Worm (Caenorhabditis elegans) whole organism, L4 larva: ENCODE measurements around the gene M18.3.
A peak's percentile ranks its signal among the peaks of the same experiment; 100 is the strongest.

Experiments
- F26F4.8 ChIP-seq: fragments of 200-800 bp; sonication (Bioruptor generic); conservative IDR thresholded peaks from 2 replicates; pipeline ENCODE4 v1.3.6; 2022; ENCODE audit warnings: missing genetic modification characterization, missing compliant biosample characterization
- F37D6.2 ChIP-seq: sonication (generic microtip); optimal IDR thresholded peaks from 2 replicates; lab custom pipeline; 2016; ENCODE audit warnings: mild to moderate bottlenecking, missing genetic modification characterization, missing compliant biosample characterization
- F44E2.7 ChIP-seq: fragments of 200-800 bp; sonication (Bioruptor generic); IDR thresholded peaks from 2 replicates; pipeline ENCODE4 v2.1.2; 2022; ENCODE audit warnings: missing genetic modification characterization, missing compliant biosample characterization
- Y105C5A.15 ChIP-seq: fragments of 200-800 bp; sonication (Bioruptor generic); IDR thresholded peaks from 2 replicates; pipeline ENCODE4 v1.3.6; 2022; ENCODE audit warnings: missing genetic modification characterization, missing compliant biosample characterization
- Y5F2A.4 ChIP-seq: fragments of 200-800 bp; sonication (Bioruptor generic); optimal IDR thresholded peaks from 2 replicates; lab custom pipeline; 2018; ENCODE audit warnings: mild to moderate bottlenecking, missing genetic modification characterization, missing compliant biosample characterization
- Y75B8A.6 ChIP-seq: fragments of 200-800 bp; sonication (Bioruptor generic); IDR thresholded peaks from 2 replicates; pipeline ENCODE4 v1.3.6; 2022; ENCODE audit warnings: missing genetic modification reagents, missing genetic modification characterization, missing compliant biosample characterization
- aha-1 ChIP-seq: fragments of 150-350 bp; peaks from one replicate; lab custom pipeline; 2014; ENCODE audit warnings: missing biosample characterization, missing genetic modification characterization
- ama-1 ChIP-seq: fragments of 150-350 bp; optimal IDR thresholded peaks from 2 replicates; lab custom pipeline; 2014; ENCODE audit warnings: inconsistent platforms, mixed read lengths
- arid-1 ChIP-seq: fragments of 200-800 bp; sonication (Bioruptor generic); conservative IDR thresholded peaks from 2 replicates; pipeline ENCODE4 v1.3.6; 2022; ENCODE audit warnings: missing genetic modification reagents, missing genetic modification characterization, missing compliant biosample characterization
- attf-4 ChIP-seq: sonication (generic microtip); optimal IDR thresholded peaks from 3 replicates; lab custom pipeline; 2017; ENCODE audit warnings: missing biosample characterization, missing genetic modification characterization
- ceh-20 ChIP-seq: fragments of 200-800 bp; sonication (Bioruptor generic); IDR thresholded peaks from 2 replicates; pipeline ENCODE4 v1.3.6; 2022; ENCODE audit warnings: missing genetic modification reagents, missing genetic modification characterization, missing compliant biosample characterization
- ceh-28 ChIP-seq: fragments of 150-350 bp; optimal IDR thresholded peaks from 2 replicates; lab custom pipeline; 2014; ENCODE audit warnings: missing biosample characterization, missing genetic modification reagents, missing genetic modification characterization
- ceh-32 ChIP-seq: sonication (generic microtip); optimal IDR thresholded peaks from 2 replicates; lab custom pipeline; 2016; ENCODE audit warnings: mild to moderate bottlenecking, missing genetic modification characterization, missing compliant biosample characterization; ENCODE audit not compliant: poor library complexity
- ceh-62 ChIP-seq: sonication (generic microtip); optimal IDR thresholded peaks from 2 replicates; lab custom pipeline; 2017; ENCODE audit warnings: missing biosample characterization, missing genetic modification characterization
- ces-1 ChIP-seq: fragments of 150-350 bp; sonication (generic microtip); optimal IDR thresholded peaks from 4 replicates; lab custom pipeline; 2014; ENCODE audit warnings: missing biosample characterization, missing genetic modification reagents, missing genetic modification characterization
- daf-12 ChIP-seq: fragments of 150-350 bp; optimal IDR thresholded peaks from 2 replicates; lab custom pipeline; 2014; ENCODE audit warnings: missing biosample characterization, missing genetic modification reagents, missing genetic modification characterization
- daf-16 ChIP-seq, 3 experiments: sonication (generic microtip); optimal IDR thresholded peaks; 2 replicates each; lab custom pipeline; 2016 to 2017; ENCODE audit warnings: missing genetic modification characterization in 3 of 3, missing genetic modification reagents in 3 of 3, mild to moderate bottlenecking in 2 of 3, missing compliant biosample characterization in 2 of 3, missing biosample characterization in 1 of 3, moderate library complexity in 1 of 3
- dve-1 ChIP-seq: sonication (generic microtip); optimal IDR thresholded peaks from 2 replicates; lab custom pipeline; 2017; ENCODE audit warnings: antibody characterized with exemption, mild to moderate bottlenecking, missing genetic modification characterization, missing compliant biosample characterization; ENCODE audit not compliant: insufficient read depth
- egl-43 ChIP-seq: fragments of 200-800 bp; sonication (Bioruptor generic); IDR thresholded peaks from 2 replicates; pipeline ENCODE4 v1.3.6; 2022; ENCODE audit warnings: missing genetic modification reagents, missing genetic modification characterization, missing compliant biosample characterization
- fkh-10 ChIP-seq: fragments of 150-350 bp; optimal IDR thresholded peaks from 2 replicates; lab custom pipeline; 2014; ENCODE audit warnings: missing biosample characterization, missing genetic modification reagents, missing genetic modification characterization
- fos-1 ChIP-seq: fragments of 150-350 bp; optimal IDR thresholded peaks from 2 replicates; lab custom pipeline; 2014; ENCODE audit warnings: missing biosample characterization, missing genetic modification characterization
- hlh-11 ChIP-seq: fragments of 200-800 bp; sonication (Bioruptor generic); optimal IDR thresholded peaks from 2 replicates; lab custom pipeline; 2018; ENCODE audit warnings: mild to moderate bottlenecking, missing genetic modification characterization, missing compliant biosample characterization
- hlh-30 ChIP-seq: sonication (generic microtip); optimal IDR thresholded peaks from 2 replicates; lab custom pipeline; 2017; ENCODE audit warnings: antibody characterized with exemption, mild to moderate bottlenecking, missing genetic modification characterization, missing compliant biosample characterization; ENCODE audit not compliant: insufficient read depth
- jun-1 ChIP-seq: fragments of 150-350 bp; optimal IDR thresholded peaks from 2 replicates; lab custom pipeline; 2014; ENCODE audit warnings: missing biosample characterization, missing genetic modification reagents, missing genetic modification characterization
- lin-1 ChIP-seq: fragments of 200-800 bp; sonication (Bioruptor generic); IDR thresholded peaks from 2 replicates; pipeline ENCODE4 v1.3.6; 2022; ENCODE audit warnings: missing genetic modification reagents, missing genetic modification characterization, missing compliant biosample characterization
- lin-38 ChIP-seq: fragments of 200-800 bp; sonication (Bioruptor generic); IDR thresholded peaks from 2 replicates; pipeline ENCODE4 v1.3.6; 2022; ENCODE audit warnings: missing genetic modification reagents, missing genetic modification characterization, missing compliant biosample characterization
- lir-3 ChIP-seq: sonication (generic microtip); optimal IDR thresholded peaks from 2 replicates; lab custom pipeline; 2016; ENCODE audit warnings: mild to moderate bottlenecking, missing genetic modification characterization, missing compliant biosample characterization
- lsy-2 ChIP-seq, 2 experiments: fragments of 150-350 bp in 1 of 2; sonication (generic microtip) in 1 of 2; optimal IDR thresholded peaks; 2 replicates each; lab custom pipeline; 2014 to 2017; ENCODE audit warnings: missing biosample characterization in 2 of 2, missing genetic modification characterization in 2 of 2
- madf-5 ChIP-seq, 2 experiments: fragments of 200-800 bp; sonication (Bioruptor generic); IDR thresholded peaks; 2 replicates each; pipeline ENCODE4 v1.3.6; 2022; ENCODE audit warnings: missing compliant biosample characterization in 2 of 2, missing genetic modification characterization in 2 of 2
- mdl-1 ChIP-seq, 2 experiments: fragments of 150-350 bp in 1 of 2; sonication (generic microtip) in 1 of 2; optimal IDR thresholded peaks; 2 replicates each; lab custom pipeline; 2014 to 2017; ENCODE audit warnings: missing biosample characterization in 2 of 2, missing genetic modification characterization in 2 of 2
- mdt-29 ChIP-seq: fragments of 200-800 bp; sonication (Bioruptor generic); IDR thresholded peaks from 2 replicates; pipeline ENCODE4 v1.3.6; 2022; ENCODE audit warnings: missing genetic modification reagents, missing genetic modification characterization, missing compliant biosample characterization
- mep-1 ChIP-seq: fragments of 150-350 bp; sonication (generic microtip); optimal IDR thresholded peaks from 3 replicates; lab custom pipeline; 2014; ENCODE audit warnings: missing biosample characterization, missing genetic modification characterization
- mxl-3 ChIP-seq: fragments of 200-800 bp; sonication (Bioruptor generic); optimal IDR thresholded peaks from 2 replicates; lab custom pipeline; 2018; ENCODE audit warnings: mild to moderate bottlenecking, missing genetic modification characterization, missing compliant biosample characterization
- nhr-102 ChIP-seq: sonication (generic microtip); optimal IDR thresholded peaks from 2 replicates; lab custom pipeline; 2016; ENCODE audit warnings: mild to moderate bottlenecking, missing genetic modification characterization, moderate library complexity, missing compliant biosample characterization
- nhr-11 ChIP-seq: fragments of 150-350 bp; optimal IDR thresholded peaks from 2 replicates; lab custom pipeline; 2014; ENCODE audit warnings: missing biosample characterization, missing genetic modification characterization
- nhr-111 ChIP-seq: fragments of 200-800 bp; sonication (Bioruptor generic); optimal IDR thresholded peaks from 2 replicates; lab custom pipeline; 2018; ENCODE audit warnings: mild to moderate bottlenecking, missing genetic modification characterization, missing compliant biosample characterization
- nhr-42 ChIP-seq: fragments of 200-800 bp; sonication (Bioruptor generic); IDR thresholded peaks from 2 replicates; pipeline ENCODE4 v1.3.6; 2022; ENCODE audit warnings: missing genetic modification characterization, missing compliant biosample characterization
- nhr-48 ChIP-seq: sonication (generic microtip); optimal IDR thresholded peaks from 2 replicates; lab custom pipeline; 2016; ENCODE audit warnings: mild to moderate bottlenecking, missing genetic modification characterization, missing compliant biosample characterization
- nhr-6 ChIP-seq: fragments of 150-350 bp; optimal IDR thresholded peaks from 2 replicates; lab custom pipeline; 2014; ENCODE audit warnings: missing biosample characterization, missing genetic modification characterization
- nhr-77 ChIP-seq: fragments of 150-350 bp; optimal IDR thresholded peaks from 2 replicates; lab custom pipeline; 2014; ENCODE audit warnings: missing biosample characterization, missing genetic modification characterization
- pha-4 ChIP-seq, 2 experiments: fragments of 150-350 bp in 1 of 2; fragments of 200-800 bp in 1 of 2; sonication (Bioruptor generic) in 1 of 2; IDR thresholded peaks in 1 of 2; optimal IDR thresholded peaks in 1 of 2; 2 replicates each; pipeline versions ENCODE4 v1.3.6 to Lab custom; 2014 to 2022; ENCODE audit warnings: missing genetic modification characterization in 2 of 2, missing genetic modification reagents in 2 of 2, missing biosample characterization in 1 of 2, missing compliant biosample characterization in 1 of 2
- pqm-1 ChIP-seq: sonication (generic microtip); optimal IDR thresholded peaks from 2 replicates; lab custom pipeline; 2017; ENCODE audit warnings: missing biosample characterization, missing genetic modification characterization
- rbr-2 ChIP-seq: sonication (generic microtip); optimal IDR thresholded peaks from 2 replicates; lab custom pipeline; 2016; ENCODE audit warnings: missing genotype, missing genetic modification characterization, missing compliant biosample characterization
- tra-1 ChIP-seq: fragments of 200-800 bp; sonication (Bioruptor generic); IDR thresholded peaks from 2 replicates; pipeline ENCODE4 v1.3.6; 2022; ENCODE audit warnings: missing genetic modification reagents, missing genetic modification characterization, missing compliant biosample characterization
- unc-62 ChIP-seq, 3 experiments: fragments of 150-350 bp in 1 of 3; sonication (generic microtip); optimal IDR thresholded peaks in 2 of 3; peaks in 1 of 3; 1 replicate in 1 of 3; 2 replicates in 2 of 3; lab custom pipeline; 2014 to 2017; ENCODE audit warnings: missing biosample characterization in 3 of 3, missing genetic modification characterization in 3 of 3, missing genetic modification reagents in 3 of 3, missing genotype in 1 of 3
- zfp-2 ChIP-seq: sonication (generic microtip); optimal IDR thresholded peaks from 2 replicates; lab custom pipeline; 2016; ENCODE audit warnings: mild to moderate bottlenecking, missing genetic modification characterization, missing compliant biosample characterization
- ztf-7 ChIP-seq: fragments of 150-350 bp; optimal IDR thresholded peaks from 2 replicates; lab custom pipeline; 2014; ENCODE audit warnings: missing biosample characterization, missing genetic modification characterization

Gene M18.3

DNA sequence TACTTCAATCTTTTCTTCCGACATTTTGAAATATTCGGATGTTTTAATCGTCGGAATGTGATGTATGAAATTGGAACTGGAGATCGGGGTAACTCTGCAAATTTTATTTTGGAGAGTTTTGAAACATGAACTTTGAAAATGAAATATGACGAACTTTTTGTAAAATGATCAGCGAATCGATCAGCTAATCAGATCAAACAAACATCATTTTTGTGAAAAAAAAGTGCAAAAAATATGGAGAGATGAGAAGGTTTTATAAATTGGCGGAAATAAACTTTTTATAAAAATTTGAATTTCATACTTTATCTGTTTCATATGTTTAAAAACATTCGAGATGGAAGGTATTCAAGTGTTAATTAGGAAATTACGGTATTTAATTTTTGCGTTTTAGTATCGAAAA, 5.8 kb downstream of the M18.3 start, which contains the start of gene dlc-2:
TSS of gene dlc-2 (minus strand) at position 101 of the 400 bp plus-strand sequence.
- TF ChIP-seq ceh-32 (tag; lab: Kevin White, UChicago) (no peak), lin-1 (GFP tag; lab: Robert Waterston, UW) (no peak), mxl-3 (no peak), ztf-7 (no peak), ceh-28 (tag; lab: Kevin White, UChicago) (no peak), mdt-29 (GFP tag; lab: Robert Waterston, UW) (no peak), nhr-77 (no peak), jun-1 (no peak), egl-43 (GFP tag; lab: Robert Waterston, UW) (no peak), attf-4 (tag; lab: Kevin White, UChicago) (no peak), ama-1 (lab: Kevin White, UChicago) (no peak), dve-1 (no peak), arid-1 (GFP tag; lab: Robert Waterston, UW) (no peak), Y105C5A.15 (GFP tag; lab: Robert Waterston, UW) (no peak), Y75B8A.6 (GFP tag; lab: Robert Waterston, UW) (no peak)

DNA sequence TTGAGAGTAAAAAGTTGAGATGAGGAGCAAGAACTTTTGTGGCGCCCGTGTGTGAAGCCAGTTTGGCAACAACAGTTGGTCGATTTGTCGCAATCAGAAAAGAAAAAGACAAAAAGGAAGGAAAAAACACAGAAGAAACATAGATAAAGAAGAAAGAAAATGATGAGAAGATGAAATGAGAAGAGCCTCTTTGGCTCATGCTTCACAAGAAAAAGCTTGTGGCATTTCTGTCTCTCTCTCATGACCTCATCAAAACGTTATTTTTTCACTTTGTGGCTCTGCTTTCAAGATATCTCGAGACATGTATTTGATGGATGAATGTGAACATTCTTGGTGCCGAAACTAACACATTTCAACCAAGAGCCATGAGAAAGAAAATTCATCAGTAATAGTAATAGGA, 7.4 kb downstream of the M18.3 start:
- peak in 1 of 2 experiments; percentile 10 for TF ChIP-seq unc-62 (GFP tag; optimal IDR thresholded peaks at IDR 0.05 in 1 of 2; lab: Kevin White, UChicago)
- no peak for TF ChIP-seq unc-62 (tag; optimal IDR thresholded peaks at IDR 0.05; lab: Kevin White, UChicago)
- peak in 1 of 2 experiments; percentile 21 for TF ChIP-seq daf-16 (GFP tag; optimal IDR thresholded peaks at IDR 0.05; lab: Kevin White, UChicago)
- no peak for TF ChIP-seq daf-16 (tag; optimal IDR thresholded peaks at IDR 0.05; lab: Kevin White, UChicago)
- no peak for TF ChIP-seq zfp-2 (tag; lab: Kevin White, UChicago)
- TF ChIP-seq Y5F2A.4 (GFP tag; lab: Kevin White, UChicago): no peak
- no peak for TF ChIP-seq nhr-42 (GFP tag; lab: Robert Waterston, UW)
- no peak for TF ChIP-seq nhr-11 (tag; lab: Kevin White, UChicago)
- TF ChIP-seq arid-1 (GFP tag; lab: Robert Waterston, UW): no peak
- TF ChIP-seq mxl-3: no peak
- TF ChIP-seq hlh-11 (tag; lab: Kevin White, UChicago): peak; percentile 42
- TF ChIP-seq hlh-30 (tag; lab: Kevin White, UChicago): peak; percentile 56

DNA sequence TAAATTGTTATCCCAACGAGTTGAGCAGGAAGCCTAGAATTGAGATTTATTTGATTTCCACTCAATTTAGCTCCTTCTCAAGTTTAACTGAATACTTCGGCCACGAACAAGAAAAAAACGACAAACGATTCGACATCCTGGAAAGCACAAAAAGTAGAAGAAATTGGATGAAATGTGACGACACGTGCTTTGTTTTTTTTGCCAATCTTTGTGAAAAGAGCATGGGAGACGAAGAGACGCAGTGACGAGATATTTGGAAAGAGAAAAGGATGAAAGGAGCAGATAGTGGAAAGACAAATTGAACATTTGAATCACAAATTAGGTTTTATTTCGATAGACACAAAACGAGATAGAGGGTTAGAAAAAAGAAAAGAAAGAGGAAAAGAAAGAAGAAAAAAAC, 8.8 kb downstream of the M18.3 start:
- TF ChIP-seq nhr-102 (tag; lab: Kevin White, UChicago): no peak
- TF ChIP-seq daf-12: no peak
- TF ChIP-seq ceh-62 (tag; lab: Kevin White, UChicago): no peak
- peak; percentile 34 for TF ChIP-seq hlh-30 (tag; lab: Kevin White, UChicago)
- TF ChIP-seq pqm-1: no peak
- TF ChIP-seq F44E2.7 (GFP tag; lab: Robert Waterston, UW): no peak
- no peak for TF ChIP-seq lir-3 (tag; lab: Kevin White, UChicago)
- TF ChIP-seq nhr-6 (tag; lab: Kevin White, UChicago): no peak
- TF ChIP-seq ama-1 (lab: Kevin White, UChicago): peak; percentile 29
- TF ChIP-seq lin-38 (GFP tag; lab: Robert Waterston, UW): no peak
- no peak for TF ChIP-seq ceh-20 (GFP tag; lab: Robert Waterston, UW)
- TF ChIP-seq nhr-77: no peak
- TF ChIP-seq aha-1 (tag; lab: Kevin White, UChicago): no peak
- TF ChIP-seq rbr-2: peak; percentile 6
- TF ChIP-seq fkh-10: peak; percentile 50
- TF ChIP-seq fos-1 (tag; lab: Kevin White, UChicago): no peak
- no peak for TF ChIP-seq madf-5 (GFP tag; IDR thresholded peaks at IDR 0.05; lab: Robert Waterston, UW)
- no peak for TF ChIP-seq tra-1
- TF ChIP-seq nhr-48 (tag; lab: Kevin White, UChicago): no peak
- peak in 1 of 2 experiments; percentile 32 for TF ChIP-seq lsy-2 (tag; optimal IDR thresholded peaks at IDR 0.05; lab: Kevin White, UChicago)
- TF ChIP-seq mep-1: peak; percentile 17
- TF ChIP-seq nhr-111 (GFP tag; lab: Kevin White, UChicago): no peak
- no peak for TF ChIP-seq dve-1
- no peak for TF ChIP-seq pha-4 (GFP tag; IDR thresholded peaks at IDR 0.05; lab: Robert Waterston, UW)
- no peak for TF ChIP-seq pha-4 (tag; optimal IDR thresholded peaks at IDR 0.05; lab: Kevin White, UChicago)
- no peak for TF ChIP-seq F26F4.8
- TF ChIP-seq F37D6.2 (tag; lab: Kevin White, UChicago): no peak
- peak; percentile 28 for TF ChIP-seq ces-1 (GFP tag; lab: Kevin White, UChicago)
- peak in 1 of 2 experiments; percentile 24 for TF ChIP-seq mdl-1 (tag; optimal IDR thresholded peaks at IDR 0.05; lab: Kevin White, UChicago)
- no peak for TF ChIP-seq Y5F2A.4 (GFP tag; lab: Kevin White, UChicago)
